Fruit fly (Drosophila melanogaster) whole organism, embryonic: ENCODE measurements around the gene CG17221.

Source experiments
- Ada2b ChIP-seq: fragments of 200-800 bp; sonication (Bioruptor generic); IDR thresholded peaks from 2 replicates; pipeline ENCODE4 v1.3.6; 2022; ENCODE audit warnings: missing biosample characterization, missing genetic modification characterization
- BtbVII ChIP-seq: fragments of 200-800 bp; sonication (Bioruptor generic); optimal IDR thresholded peaks from 3 replicates; lab custom pipeline; 2017; ENCODE audit warnings: missing biosample characterization, mild to moderate bottlenecking, missing genetic modification characterization
- CG10147 ChIP-seq: fragments of 200-800 bp; sonication (Bioruptor generic); optimal IDR thresholded peaks from 2 replicates; lab custom pipeline; 2019; ENCODE audit warnings: missing biosample characterization, mild to moderate bottlenecking, missing genetic modification characterization, moderate library complexity
- CG10565 ChIP-seq: fragments of 200-800 bp; sonication (Bioruptor generic); optimal IDR thresholded peaks from 3 replicates; lab custom pipeline; 2016; ENCODE audit warnings: missing biosample characterization, mild to moderate bottlenecking, missing genetic modification characterization
- CG10654 ChIP-seq: fragments of 200-800 bp; sonication (Bioruptor generic); optimal IDR thresholded peaks from 2 replicates; lab custom pipeline; 2016; ENCODE audit warnings: missing biosample characterization, missing genetic modification characterization
- CG11247 ChIP-seq: fragments of 200-800 bp; sonication (Bioruptor generic); IDR thresholded peaks from 2 replicates; pipeline ENCODE4 v1.3.6; 2022; ENCODE audit warnings: missing biosample characterization, missing genetic modification characterization
- CG12744 ChIP-seq: fragments of 200-800 bp; sonication (Bioruptor generic); optimal IDR thresholded peaks from 2 replicates; lab custom pipeline; 2016; ENCODE audit warnings: missing biosample characterization, missing genetic modification characterization
- CG12942 ChIP-seq: fragments of 200-800 bp; sonication (Bioruptor generic); optimal IDR thresholded peaks from 3 replicates; lab custom pipeline; 2016; ENCODE audit warnings: missing biosample characterization, missing genetic modification characterization
- CG13123 ChIP-seq: fragments of 200-800 bp; sonication (Bioruptor generic); optimal IDR thresholded peaks from 2 replicates; lab custom pipeline; 2016; ENCODE audit warnings: missing biosample characterization, missing genetic modification characterization
- CG13287 ChIP-seq: fragments of 200-800 bp; sonication (Bioruptor generic); IDR thresholded peaks from 2 replicates; pipeline ENCODE4 v1.3.6; 2022; ENCODE audit warnings: missing biosample characterization, missing genetic modification characterization; ENCODE audit not compliant: partially characterized antibody
- CG15269 ChIP-seq: fragments of 200-800 bp; sonication (Bioruptor generic); optimal IDR thresholded peaks from 2 replicates; lab custom pipeline; 2018; ENCODE audit warnings: missing biosample characterization, mild to moderate bottlenecking, missing genetic modification characterization, moderate library complexity
- CG17385 ChIP-seq: fragments of 200-800 bp; sonication (Bioruptor generic); optimal IDR thresholded peaks from 3 replicates; lab custom pipeline; 2018; ENCODE audit warnings: missing biosample characterization, mild to moderate bottlenecking, missing genetic modification characterization
- CG18599 ChIP-seq: fragments of 200-800 bp; sonication (Bioruptor generic); optimal IDR thresholded peaks from 3 replicates; lab custom pipeline; 2017; ENCODE audit warnings: missing biosample characterization, missing genetic modification characterization, mild to moderate bottlenecking, moderate library complexity, missing genetic modification reagents
- CG32532 ChIP-seq: fragments of 200-800 bp; sonication (Bioruptor generic); IDR thresholded peaks from 2 replicates; pipeline ENCODE4 v1.3.6; 2022; ENCODE audit warnings: missing biosample characterization, missing genetic modification characterization
- CG32772 ChIP-seq: fragments of 200-800 bp; sonication (Bioruptor generic); IDR thresholded peaks from 2 replicates; pipeline ENCODE4 v1.3.6; 2022; ENCODE audit warnings: missing biosample characterization, missing genetic modification characterization
- CG4282 ChIP-seq: fragments of 200-800 bp; sonication (Bioruptor generic); optimal IDR thresholded peaks from 2 replicates; lab custom pipeline; 2016; ENCODE audit warnings: missing biosample characterization, missing genetic modification characterization
- CG7786 ChIP-seq: fragments of 200-800 bp; sonication (Bioruptor generic); optimal IDR thresholded peaks from 2 replicates; lab custom pipeline; 2016; ENCODE audit warnings: missing biosample characterization, missing genetic modification characterization
- CG7839 ChIP-seq: fragments of 200-800 bp; sonication (Bioruptor generic); optimal IDR thresholded peaks from 3 replicates; lab custom pipeline; 2018; ENCODE audit warnings: missing biosample characterization, mild to moderate bottlenecking, missing genetic modification characterization, moderate library complexity
- CG8089 ChIP-seq: fragments of 200-800 bp; sonication (Bioruptor generic); optimal IDR thresholded peaks from 3 replicates; lab custom pipeline; 2016; ENCODE audit warnings: missing biosample characterization, missing genetic modification characterization
- CG8388 ChIP-seq: fragments of 200-800 bp; sonication (Bioruptor generic); optimal IDR thresholded peaks from 2 replicates; lab custom pipeline; 2019; ENCODE audit warnings: missing biosample characterization, mild to moderate bottlenecking, missing genetic modification characterization, moderate library complexity
- CG9817 ChIP-seq: fragments of 200-800 bp; sonication (Bioruptor generic); optimal IDR thresholded peaks from 2 replicates; lab custom pipeline; 2018; ENCODE audit warnings: missing biosample characterization, mild to moderate bottlenecking, missing genetic modification characterization, moderate library complexity
- CoRest ChIP-seq: fragments of 200-800 bp; sonication (Bioruptor generic); optimal IDR thresholded peaks from 3 replicates; lab custom pipeline; 2018; ENCODE audit warnings: missing biosample characterization, mild to moderate bottlenecking, missing genetic modification characterization, moderate library complexity
- D19A ChIP-seq: fragments of 200-800 bp; optimal IDR thresholded peaks from 3 replicates; lab custom pipeline; 2019; ENCODE audit warnings: missing biosample characterization, mild to moderate bottlenecking, missing genetic modification characterization, moderate library complexity
- Fer3 ChIP-seq: fragments of 200-800 bp; sonication (Bioruptor generic); optimal IDR thresholded peaks from 2 replicates; lab custom pipeline; 2018; ENCODE audit warnings: missing biosample characterization, mild to moderate bottlenecking, missing genetic modification characterization, moderate library complexity
- Hmr ChIP-seq: fragments of 200-800 bp; sonication (Bioruptor generic); optimal IDR thresholded peaks from 3 replicates; lab custom pipeline; 2017; ENCODE audit warnings: mild to moderate bottlenecking, missing biosample characterization, missing genetic modification reagents, missing genetic modification characterization
- NFAT ChIP-seq: fragments of 200-800 bp; sonication (Bioruptor generic); IDR thresholded peaks from 2 replicates; pipeline ENCODE4 v1.3.6; 2022; ENCODE audit warnings: missing biosample characterization, missing genetic modification characterization
- Six4 ChIP-seq: fragments of 200-800 bp; sonication (Bioruptor generic); optimal IDR thresholded peaks from 2 replicates; lab custom pipeline; 2016; ENCODE audit warnings: missing biosample characterization, missing genetic modification characterization
- YL-1 ChIP-seq: fragments of 200-800 bp; sonication (Bioruptor generic); optimal IDR thresholded peaks from 3 replicates; lab custom pipeline; 2017; ENCODE audit warnings: missing biosample characterization, mild to moderate bottlenecking, missing genetic modification characterization
- ash1 ChIP-seq: fragments of 200-800 bp; sonication (Bioruptor generic); optimal IDR thresholded peaks from 2 replicates; lab custom pipeline; 2018; ENCODE audit warnings: missing biosample characterization, mild to moderate bottlenecking, missing genetic modification characterization
- bigmax ChIP-seq: fragments of 200-800 bp; sonication (Bioruptor generic); optimal IDR thresholded peaks from 2 replicates; lab custom pipeline; 2018; ENCODE audit warnings: missing biosample characterization, mild to moderate bottlenecking, missing genetic modification characterization
- chinmo ChIP-seq: fragments of 200-800 bp; sonication (Bioruptor generic); IDR thresholded peaks from 4 replicates; pipeline ENCODE4 v1.3.6; 2022; ENCODE audit warnings: missing biosample characterization, missing genetic modification characterization; ENCODE audit not compliant: partially characterized antibody
- dan ChIP-seq: fragments of 200-800 bp; sonication (Bioruptor generic); IDR thresholded peaks from 2 replicates; pipeline ENCODE4 v1.3.6; 2022; ENCODE audit warnings: missing biosample characterization, missing genetic modification characterization
- dpn ChIP-seq, 2 experiments: fragments of 200-800 bp; sonication (Bioruptor generic); optimal IDR thresholded peaks; 3 replicates each; lab custom pipeline; 2016; ENCODE audit warnings: missing biosample characterization in 2 of 2, missing genetic modification characterization in 2 of 2
- emc ChIP-seq: fragments of 200-800 bp; sonication (Bioruptor generic); optimal IDR thresholded peaks from 2 replicates; lab custom pipeline; 2016; ENCODE audit warnings: missing biosample characterization, missing genetic modification characterization
- gcm ChIP-seq: fragments of 200-800 bp; sonication (Bioruptor generic); optimal IDR thresholded peaks from 2 replicates; lab custom pipeline; 2019; ENCODE audit warnings: missing biosample characterization, mild to moderate bottlenecking, missing genetic modification characterization, moderate library complexity
- grn ChIP-seq: fragments of 200-800 bp; sonication (Bioruptor generic); optimal IDR thresholded peaks from 3 replicates; lab custom pipeline; 2017; ENCODE audit warnings: missing biosample characterization, missing genetic modification characterization
- hbn ChIP-seq: fragments of 200-800 bp; sonication (Bioruptor generic); IDR thresholded peaks from 2 replicates; pipeline ENCODE4 v1.3.6; 2022; ENCODE audit warnings: missing biosample characterization, missing genetic modification characterization; ENCODE audit not compliant: partially characterized antibody
- hkb ChIP-seq, 2 experiments: fragments of 200-800 bp in 1 of 2; fragments of >200 bp in 1 of 2; sonication (Bioruptor generic) in 1 of 2; IDR thresholded peaks in 1 of 2; optimal IDR thresholded peaks in 1 of 2; 2 replicates each; pipeline versions ENCODE4 v1.3.6 to Lab custom; 2017 to 2022; ENCODE audit warnings: missing biosample characterization in 1 of 2, missing genetic modification characterization in 1 of 2
- kay ChIP-seq: fragments of 200-800 bp; sonication (Bioruptor generic); optimal IDR thresholded peaks from 2 replicates; lab custom pipeline; 2016; ENCODE audit warnings: missing biosample characterization, missing genetic modification characterization
- luna ChIP-seq: fragments of 200-800 bp; sonication (Bioruptor generic); optimal IDR thresholded peaks from 2 replicates; lab custom pipeline; 2016; ENCODE audit warnings: missing biosample characterization, missing genetic modification characterization
- mirr ChIP-seq: fragments of 200-800 bp; sonication (Bioruptor generic); optimal IDR thresholded peaks from 3 replicates; lab custom pipeline; 2018; ENCODE audit warnings: missing biosample characterization, mild to moderate bottlenecking, missing genetic modification characterization
- ro ChIP-seq: fragments of 200-800 bp; sonication (Bioruptor generic); IDR thresholded peaks from 2 replicates; pipeline ENCODE4 v1.3.6; 2022; ENCODE audit warnings: missing biosample characterization, missing genetic modification characterization
- salm ChIP-seq: fragments of 200-800 bp; sonication (Bioruptor generic); optimal IDR thresholded peaks from 2 replicates; lab custom pipeline; 2018; ENCODE audit warnings: missing biosample characterization, mild to moderate bottlenecking, missing genetic modification characterization
- schlank ChIP-seq: fragments of 200-800 bp; sonication (Bioruptor generic); optimal IDR thresholded peaks from 2 replicates; lab custom pipeline; 2018; ENCODE audit warnings: missing biosample characterization, mild to moderate bottlenecking, missing genetic modification characterization
- scrt ChIP-seq: fragments of 200-800 bp; sonication (Bioruptor generic); optimal IDR thresholded peaks from 2 replicates; lab custom pipeline; 2018; ENCODE audit warnings: missing biosample characterization, mild to moderate bottlenecking, missing genetic modification characterization, moderate library complexity
- sd ChIP-seq: fragments of 200-800 bp; sonication (Bioruptor generic); optimal IDR thresholded peaks from 3 replicates; lab custom pipeline; 2018; ENCODE audit warnings: missing biosample characterization, mild to moderate bottlenecking, missing genetic modification characterization, moderate library complexity
- sim ChIP-seq: fragments of 200-800 bp; sonication (Bioruptor generic); IDR thresholded peaks from 2 replicates; pipeline ENCODE4 v1.3.6; 2022; ENCODE audit warnings: missing biosample characterization, missing genetic modification characterization
- stc ChIP-seq: fragments of 200-800 bp; sonication (Bioruptor generic); IDR thresholded peaks from 2 replicates; pipeline ENCODE4 v1.3.6; 2022; ENCODE audit warnings: missing biosample characterization, missing genetic modification characterization
- trem ChIP-seq: fragments of 200-800 bp; optimal IDR thresholded peaks from 3 replicates; lab custom pipeline; 2019; ENCODE audit warnings: missing biosample characterization, mild to moderate bottlenecking, missing genetic modification characterization, moderate library complexity
- zen2 ChIP-seq: fragments of 200-800 bp; sonication (Bioruptor generic); IDR thresholded peaks from 3 replicates; pipeline ENCODE4 v1.3.6; 2022; ENCODE audit warnings: missing biosample characterization, missing genetic modification characterization; ENCODE audit not compliant: partially characterized antibody

CG17221 gene

dm6 chr2L:3039774-3040173, at the start of gene CG17221, which contains the start of gene cnir (continued):
- TF ChIP-seq CG8089 (GFP tag; lab: Kevin White, UChicago) = peak; percentile 41
- TF ChIP-seq NFAT (GFP tag; lab: Robert Waterston, UW) = peak; percentile 47; the same call in 1 of the 2 replicates
- TF ChIP-seq ash1 (GFP tag; lab: Kevin White, UChicago) = no peak
- no peak for TF ChIP-seq chinmo
- TF ChIP-seq zen2 (GFP tag; lab: Robert Waterston, UW) = no peak; the same call in 2 of the 3 replicates
- TF ChIP-seq emc = peak; percentile 8
- peak; percentile 9 for TF ChIP-seq salm (tag; lab: Kevin White, UChicago)
- peak; percentile 51 for TF ChIP-seq luna (GFP tag; lab: Kevin White, UChicago)
- TF ChIP-seq CG9817 = peak; percentile 72
- TF ChIP-seq gcm = peak; percentile 5
- TF ChIP-seq bigmax (GFP tag; lab: Kevin White, UChicago) = no peak
- peak; percentile 70 for TF ChIP-seq CG17385 (GFP tag; lab: Kevin White, UChicago)
- peak; percentile 49 for TF ChIP-seq CG7786 (GFP tag; lab: Kevin White, UChicago)
- TF ChIP-seq CG11247 = no peak
- TF ChIP-seq CG10654 (GFP tag; lab: Kevin White, UChicago) = peak; percentile 60
- peak; percentile 59 for TF ChIP-seq CG13287 (GFP tag; lab: Robert Waterston, UW)
- TF ChIP-seq kay = peak; percentile 18
- TF ChIP-seq CG10565 (GFP tag; lab: Kevin White, UChicago) = no peak
- TF ChIP-seq CG10147 = peak; percentile 55
- peak; percentile 70 to 76 for TF ChIP-seq dpn (GFP tag; optimal IDR thresholded peaks at IDR 0.05; lab: Kevin White, UChicago)
- TF ChIP-seq Hmr (GFP tag; lab: Kevin White, UChicago) = peak; percentile 58
- no peak for TF ChIP-seq dan
- TF ChIP-seq stc (GFP tag; lab: Robert Waterston, UW) = no peak
- TF ChIP-seq YL-1 = peak; percentile 77
- TF ChIP-seq CoRest = peak; percentile 74
- peak; percentile 56 for TF ChIP-seq mirr (GFP tag; lab: Kevin White, UChicago)
- TF ChIP-seq hbn (GFP tag; lab: Robert Waterston, UW) = peak; percentile 62; the same call in 1 of the 2 replicates
- peak; percentile 86 for TF ChIP-seq trem
- TF ChIP-seq BtbVII (GFP tag; lab: Kevin White, UChicago) = peak; percentile 32
- peak; percentile 64 for TF ChIP-seq Six4 (GFP tag; lab: Kevin White, UChicago)
- no peak for TF ChIP-seq ro (GFP tag; lab: Robert Waterston, UW)
- TF ChIP-seq CG8388 (GFP tag; lab: Kevin White, UChicago) = peak; percentile 23
- TF ChIP-seq schlank (tag; lab: Kevin White, UChicago) = peak; percentile 31
- TF ChIP-seq sim (GFP tag; lab: Robert Waterston, UW) = no peak
- TF ChIP-seq CG15269 = peak; percentile 72
- TF ChIP-seq Ada2b (GFP tag; lab: Robert Waterston, UW) = no peak
- peak; percentile 40 for TF ChIP-seq CG13123 (GFP tag; lab: Kevin White, UChicago)
- peak; percentile 67 for TF ChIP-seq CG32532
- TF ChIP-seq CG7839 (tag; lab: Kevin White, UChicago) = peak; percentile 57
- peak; percentile 72 for TF ChIP-seq CG18599 (GFP tag; lab: Kevin White, UChicago)
- TF ChIP-seq hkb (optimal IDR thresholded peaks at IDR 0.05; lab: Kevin White, UChicago) = no peak
- no peak for TF ChIP-seq hkb (GFP tag; IDR thresholded peaks at IDR 0.05; lab: Robert Waterston, UW)
- no peak for TF ChIP-seq CG4282 (GFP tag; lab: Kevin White, UChicago)
- TF ChIP-seq D19A (tag; lab: Kevin White, UChicago) = peak; percentile 37
- TF ChIP-seq CG32772 = no peak
- TF ChIP-seq Fer3 (tag; lab: Kevin White, UChicago) = peak; percentile 66
- peak; percentile 43 for TF ChIP-seq scrt
- TF ChIP-seq CG12744 (GFP tag; lab: Kevin White, UChicago) = peak; percentile 17
- TF ChIP-seq sd (tag; lab: Kevin White, UChicago) = peak; percentile 23
- TF ChIP-seq CG12942 (GFP tag; lab: Kevin White, UChicago) = peak; percentile 54
- TF ChIP-seq grn (GFP tag; lab: Kevin White, UChicago) = no peak
